Fruit fly (Drosophila melanogaster): ENCODE results near the gene alpha-Man-IIa.

Gene alpha-Man-IIa

DNA sequence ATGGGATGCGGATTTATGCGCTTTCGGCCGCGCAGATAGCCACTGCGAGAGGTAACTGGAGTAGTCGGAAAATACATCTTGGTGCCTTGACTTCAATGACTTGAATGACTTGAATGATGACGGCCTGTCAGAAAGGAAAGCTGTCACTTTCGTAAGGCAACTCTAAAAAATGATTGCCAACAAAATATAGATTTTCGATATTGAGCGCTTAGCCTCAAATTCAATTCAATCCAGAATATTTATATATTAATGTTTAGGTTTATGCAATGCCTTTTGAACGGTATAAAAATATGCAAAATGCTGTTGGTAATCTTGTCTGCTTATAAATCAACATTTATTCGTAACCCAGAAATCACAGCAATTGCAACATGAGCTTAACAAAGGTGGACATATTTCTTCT, 4.3 kb upstream of the alpha-Man-IIa start, which contains the start of gene CG44261:
Gene CG44261 (minus strand): TSS at position 101 of the 400 bp plus-strand sequence.
- TF ChIP-seq CG7045 (GFP tag; optimal IDR thresholded peaks at IDR 0.05): no peak
- no peak for TF ChIP-seq CG12768 (GFP tag; optimal IDR thresholded peaks at IDR 0.05)
- TF ChIP-seq CG5204 (GFP tag; optimal IDR thresholded peaks at IDR 0.05): no peak
- no peak for TF ChIP-seq cic (GFP tag; optimal IDR thresholded peaks at IDR 0.05)
- no peak for TF ChIP-seq kay (GFP tag; ENCODE audit: borderline replicate concordance)
- TF ChIP-seq CG33017 (tag; optimal IDR thresholded peaks at IDR 0.05): no peak
- TF ChIP-seq tj (GFP tag; optimal IDR thresholded peaks at IDR 0.05): no peak
- no peak for TF ChIP-seq CG11617 (GFP tag; optimal IDR thresholded peaks at IDR 0.05)
- TF ChIP-seq CG1620 (GFP tag; optimal IDR thresholded peaks at IDR 0.05): no peak
- no peak for TF ChIP-seq toe (GFP tag; optimal IDR thresholded peaks at IDR 0.05)
- TF ChIP-seq Hr96 (GFP tag; optimal IDR thresholded peaks at IDR 0.05): no peak
- no peak for TF ChIP-seq Mnt (GFP tag; optimal IDR thresholded peaks at IDR 0.05)
- TF ChIP-seq CG7101 (tag; optimal IDR thresholded peaks at IDR 0.05): no peak

DNA sequence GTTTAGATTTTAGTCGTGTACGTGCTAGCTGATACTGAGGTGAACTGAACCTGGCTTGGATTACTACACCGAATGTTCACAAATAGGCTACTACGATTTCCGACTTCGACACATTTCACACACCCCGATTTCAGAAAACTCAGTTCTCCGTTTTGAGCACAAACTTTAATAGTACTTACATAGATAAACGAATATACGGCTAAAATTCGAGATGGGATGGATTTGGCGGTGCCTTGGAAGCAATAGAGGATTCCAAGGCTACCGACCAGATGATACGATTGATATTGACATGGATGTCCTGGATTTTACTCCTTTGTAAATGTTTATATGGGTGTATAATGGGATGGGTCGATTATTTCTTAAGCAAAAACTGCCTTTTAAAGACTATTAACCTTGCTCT, 2.2 kb upstream of the alpha-Man-IIa start, which contains the start of gene betaTub85D:
Gene betaTub85D (minus strand): TSS at position 101 of the 400 bp plus-strand sequence.
- TF ChIP-seq CG1620 (GFP tag; optimal IDR thresholded peaks at IDR 0.05) (no peak), toe (GFP tag; optimal IDR thresholded peaks at IDR 0.05) (no peak), pad (GFP tag; optimal IDR thresholded peaks at IDR 0.05) (no peak), CG7045 (GFP tag; optimal IDR thresholded peaks at IDR 0.05) (no peak), CG5204 (GFP tag; optimal IDR thresholded peaks at IDR 0.05) (no peak), CG11617 (GFP tag; optimal IDR thresholded peaks at IDR 0.05) (no peak), kay (GFP tag; ENCODE audit: borderline replicate concordance) (no peak), Clk (GFP tag; optimal IDR thresholded peaks at IDR 0.05) (no peak), CG7101 (tag; optimal IDR thresholded peaks at IDR 0.05) (no peak), CG14711 (tag; optimal IDR thresholded peaks at IDR 0.05) (no peak), ovo (GFP tag; optimal IDR thresholded peaks at IDR 0.05) (no peak), CG33017 (tag; optimal IDR thresholded peaks at IDR 0.05) (no peak), Hr96 (GFP tag; optimal IDR thresholded peaks at IDR 0.05) (no peak), bab1 (GFP tag; optimal IDR thresholded peaks at IDR 0.05) (no peak), tj (GFP tag; optimal IDR thresholded peaks at IDR 0.05) (no peak), cic (GFP tag; optimal IDR thresholded peaks at IDR 0.05) (no peak), cnc (optimal IDR thresholded peaks at IDR 0.05) (no peak), Mnt (GFP tag; optimal IDR thresholded peaks at IDR 0.05) (no peak), Crg-1 (GFP tag; optimal IDR thresholded peaks at IDR 0.05) (no peak), CG12768 (GFP tag; optimal IDR thresholded peaks at IDR 0.05) (no peak)

DNA sequence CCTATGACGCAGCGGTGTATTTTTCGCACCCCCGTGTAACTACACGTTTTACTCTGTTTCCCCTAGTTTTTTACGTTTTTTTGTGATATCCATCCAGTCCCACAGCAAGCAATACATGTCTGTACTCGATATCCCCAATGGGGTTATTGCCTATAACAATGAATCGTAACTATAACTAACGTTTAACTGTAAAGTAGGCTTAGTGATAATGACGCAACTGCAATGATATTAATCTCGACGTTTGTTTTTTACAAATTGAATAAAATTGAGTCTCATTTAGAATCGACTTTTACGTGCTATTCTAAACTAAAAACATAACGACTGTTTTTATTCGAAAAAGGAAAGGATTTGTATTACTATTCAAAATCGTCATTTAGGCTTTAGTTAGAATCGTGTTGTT, 4.6 kb downstream of the alpha-Man-IIa start:
- no peak for TF ChIP-seq Hr96 (GFP tag; optimal IDR thresholded peaks at IDR 0.05)
- TF ChIP-seq CG33017 (tag; optimal IDR thresholded peaks at IDR 0.05): no peak
- TF ChIP-seq tj (GFP tag; optimal IDR thresholded peaks at IDR 0.05): no peak
- peak; percentile 77 for TF ChIP-seq kay (GFP tag; ENCODE audit: borderline replicate concordance)
- TF ChIP-seq Mnt (GFP tag; optimal IDR thresholded peaks at IDR 0.05): no peak
- no peak for TF ChIP-seq pad (GFP tag; optimal IDR thresholded peaks at IDR 0.05)

DNA sequence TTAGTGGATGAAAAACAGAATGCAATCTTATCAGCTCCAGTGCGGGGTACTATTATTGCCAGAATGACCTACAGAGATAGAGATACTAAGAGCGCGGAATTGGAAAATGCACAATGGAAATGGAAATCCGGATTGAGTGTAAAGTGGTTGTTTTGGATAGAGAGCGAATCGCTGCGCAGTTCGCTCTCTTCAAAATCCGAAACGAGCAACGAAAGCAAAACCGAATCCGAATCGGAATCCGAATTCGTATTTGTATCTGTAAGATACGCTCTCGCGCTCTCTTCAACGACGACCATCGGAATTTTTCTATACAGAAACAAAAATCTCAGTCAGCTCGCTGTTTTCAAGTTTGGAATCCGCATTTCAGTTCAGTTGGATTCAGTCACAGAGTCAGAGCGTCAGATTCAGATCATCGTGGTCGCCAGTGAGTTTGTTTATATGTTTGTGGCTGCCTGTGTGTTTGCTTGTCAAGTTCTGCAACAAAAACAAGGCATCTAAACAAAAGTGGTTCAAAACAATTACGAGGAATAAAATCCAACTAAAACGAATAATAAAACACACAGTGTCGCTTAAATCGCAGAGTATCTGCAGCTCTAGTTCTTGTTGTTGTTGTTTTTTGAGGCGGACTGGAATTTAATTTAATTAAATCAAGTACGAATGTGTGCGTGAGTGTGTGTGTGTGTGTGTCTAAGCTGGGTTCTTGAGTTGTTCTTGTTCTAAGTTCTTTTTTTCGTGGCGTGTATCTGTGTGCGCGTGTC, 5.4 kb downstream of the alpha-Man-IIa start, which contains the start of gene ps:
Gene ps (plus strand): TSS at position 364 of the 758 bp plus-strand sequence.
- TF ChIP-seq toe (GFP tag; optimal IDR thresholded peaks at IDR 0.05) (no peak), bab1 (GFP tag; optimal IDR thresholded peaks at IDR 0.05) (peak; percentile 19), CG1620 (GFP tag; optimal IDR thresholded peaks at IDR 0.05) (no peak), tj (GFP tag; optimal IDR thresholded peaks at IDR 0.05) (peak; percentile 71), Crg-1 (GFP tag; optimal IDR thresholded peaks at IDR 0.05) (no peak), ovo (GFP tag; optimal IDR thresholded peaks at IDR 0.05) (no peak), CG12768 (GFP tag; optimal IDR thresholded peaks at IDR 0.05) (peak; percentile 2), pad (GFP tag; optimal IDR thresholded peaks at IDR 0.05) (peak; percentile 6), cic (GFP tag; optimal IDR thresholded peaks at IDR 0.05) (peak; percentile 57), CG5204 (GFP tag; optimal IDR thresholded peaks at IDR 0.05) (no peak), CG11617 (GFP tag; optimal IDR thresholded peaks at IDR 0.05) (peak; percentile 40), CG33017 (tag; optimal IDR thresholded peaks at IDR 0.05) (peak; percentile 30), CG7101 (tag; optimal IDR thresholded peaks at IDR 0.05) (no peak), kay (GFP tag; ENCODE audit: borderline replicate concordance) (no peak), Mnt (GFP tag; optimal IDR thresholded peaks at IDR 0.05) (peak; percentile 77), CG7045 (GFP tag; optimal IDR thresholded peaks at IDR 0.05) (peak; percentile 43), Clk (GFP tag; optimal IDR thresholded peaks at IDR 0.05) (no peak), CG14711 (tag; optimal IDR thresholded peaks at IDR 0.05) (no peak)

DNA sequence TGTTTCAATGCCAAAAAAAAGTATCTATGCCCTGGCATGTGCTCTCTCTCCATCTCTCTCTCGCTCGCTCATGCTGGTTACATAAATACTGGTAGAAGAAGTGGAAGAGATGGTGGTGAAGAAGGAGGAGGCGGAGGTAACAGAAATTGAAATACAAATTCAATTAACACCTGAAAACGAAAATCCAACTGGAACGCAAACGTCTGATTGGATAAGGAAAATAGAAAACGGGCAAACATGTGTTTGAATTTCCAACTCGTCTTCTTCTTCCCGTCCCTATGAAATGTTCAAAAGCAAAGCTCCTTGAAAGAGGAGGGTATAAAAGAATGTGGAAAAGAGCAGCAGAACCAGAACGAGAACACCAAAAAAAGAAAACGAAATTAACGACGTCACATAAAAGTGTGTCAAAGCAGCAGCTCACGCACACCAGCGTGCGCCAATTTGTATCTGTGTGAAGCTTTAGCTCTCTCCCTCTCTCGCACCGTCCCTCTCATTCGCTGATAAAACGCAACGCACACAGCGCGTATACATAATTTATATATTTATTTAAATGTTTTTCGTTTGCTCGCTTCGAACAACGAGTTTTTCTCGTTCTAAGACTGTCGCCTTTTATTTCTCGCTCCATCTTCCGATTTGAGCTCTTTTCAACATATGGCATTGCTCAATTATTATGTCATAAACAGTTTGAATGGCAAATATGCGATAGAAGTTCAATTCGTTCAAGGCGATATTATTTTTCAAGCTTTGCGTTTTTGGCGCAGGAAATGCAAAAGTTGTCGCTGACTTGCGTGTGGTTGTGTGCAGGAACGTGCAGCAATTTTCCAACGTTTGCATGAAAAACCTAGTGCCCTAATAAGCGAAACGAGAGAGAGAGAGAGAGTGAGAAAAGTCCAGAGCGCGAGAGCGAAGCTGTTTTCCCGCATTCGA, 6.3 kb downstream of the alpha-Man-IIa start:
- TF ChIP-seq tj (GFP tag; optimal IDR thresholded peaks at IDR 0.05) (peak; percentile 56), toe (GFP tag; optimal IDR thresholded peaks at IDR 0.05) (no peak), kay (GFP tag; ENCODE audit: borderline replicate concordance) (peak; percentile 73)

DNA sequence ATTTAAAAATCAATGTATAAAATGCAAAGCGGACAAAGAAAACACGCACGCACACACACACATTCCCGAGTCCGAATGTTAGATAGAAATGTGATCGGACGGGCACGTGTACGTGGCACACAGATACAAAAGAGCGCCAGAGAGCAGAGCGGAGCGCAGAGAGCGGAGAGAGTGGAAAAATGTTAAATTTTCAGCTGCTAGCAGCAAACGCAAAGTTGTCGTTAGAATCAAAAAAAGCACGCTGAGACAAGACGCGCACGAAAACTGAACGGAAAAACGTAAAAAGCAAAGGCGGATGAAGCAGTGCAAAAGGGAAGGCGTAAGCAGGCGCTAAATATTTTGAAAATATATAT, 6.9 kb downstream of the alpha-Man-IIa start:
- TF ChIP-seq pad (GFP tag; optimal IDR thresholded peaks at IDR 0.05) (peak; percentile 17), CG11617 (GFP tag; optimal IDR thresholded peaks at IDR 0.05) (peak; percentile 1), Hr96 (GFP tag; optimal IDR thresholded peaks at IDR 0.05) (no peak), toe (GFP tag; optimal IDR thresholded peaks at IDR 0.05) (no peak), kay (GFP tag; ENCODE audit: borderline replicate concordance) (no peak), bab1 (GFP tag; optimal IDR thresholded peaks at IDR 0.05) (no peak), Crg-1 (GFP tag; optimal IDR thresholded peaks at IDR 0.05) (peak; percentile 10), CG14711 (tag; optimal IDR thresholded peaks at IDR 0.05) (peak; percentile 17), CG7101 (tag; optimal IDR thresholded peaks at IDR 0.05) (no peak), cic (GFP tag; optimal IDR thresholded peaks at IDR 0.05) (peak; percentile 73), ovo (GFP tag; optimal IDR thresholded peaks at IDR 0.05) (no peak), cnc (optimal IDR thresholded peaks at IDR 0.05) (no peak), CG33017 (tag; optimal IDR thresholded peaks at IDR 0.05) (peak; percentile 28), CG7045 (GFP tag; optimal IDR thresholded peaks at IDR 0.05) (peak; percentile 9), CG1620 (GFP tag; optimal IDR thresholded peaks at IDR 0.05) (no peak), Mnt (GFP tag; optimal IDR thresholded peaks at IDR 0.05) (peak; percentile 95), CG5204 (GFP tag; optimal IDR thresholded peaks at IDR 0.05) (no peak), tj (GFP tag; optimal IDR thresholded peaks at IDR 0.05) (peak; percentile 47), Clk (GFP tag; optimal IDR thresholded peaks at IDR 0.05) (peak; percentile 56), CG12768 (GFP tag; optimal IDR thresholded peaks at IDR 0.05) (peak; percentile 47)
